Fruit fly (Drosophila melanogaster) whole organism, embryonic: ENCODE measurements around the gene CG13634.

Source experiments
- Aef1 ChIP-seq: fragments of 200-800 bp; sonication (Bioruptor generic); IDR thresholded peaks from 3 replicates; pipeline ENCODE4 v1.3.6; 2022; ENCODE audit warnings: missing biosample characterization, missing genetic modification characterization
- Antp ChIP-seq: fragments of 200-800 bp; sonication (Bioruptor generic); optimal IDR thresholded peaks from 3 replicates; lab custom pipeline; 2016; ENCODE audit warnings: missing biosample characterization, missing genetic modification characterization
- Atf3 ChIP-seq: fragments of 200-800 bp; sonication (Bioruptor generic); optimal IDR thresholded peaks from 3 replicates; lab custom pipeline; 2016; ENCODE audit warnings: missing biosample characterization, missing genetic modification characterization
- Bteb2 ChIP-seq: fragments of 200-800 bp; sonication (Bioruptor generic); optimal IDR thresholded peaks from 2 replicates; lab custom pipeline; 2016; ENCODE audit warnings: missing biosample characterization, missing genetic modification characterization
- CG10267 ChIP-seq: fragments of 200-800 bp; sonication (Bioruptor generic); optimal IDR thresholded peaks from 2 replicates; lab custom pipeline; 2018; ENCODE audit warnings: missing biosample characterization, mild to moderate bottlenecking, missing genetic modification characterization, moderate library complexity
- CG10366 ChIP-seq: fragments of 200-800 bp; sonication (Bioruptor generic); IDR thresholded peaks from 2 replicates; pipeline ENCODE4 v1.3.6; 2022; ENCODE audit warnings: missing biosample characterization, missing genetic modification characterization
- CG11093 ChIP-seq: fragments of 200-800 bp; sonication (Bioruptor generic); IDR thresholded peaks from 3 replicates; pipeline ENCODE4 v1.3.6; 2022; ENCODE audit warnings: missing biosample characterization, missing genetic modification characterization
- CG14014 ChIP-seq: fragments of 200-800 bp; sonication (Bioruptor generic); IDR thresholded peaks from 2 replicates; pipeline ENCODE4 v1.3.6; 2022; ENCODE audit warnings: missing biosample characterization, missing genetic modification characterization
- CG1603 ChIP-seq: fragments of 200-800 bp; sonication (Bioruptor generic); optimal IDR thresholded peaks from 2 replicates; lab custom pipeline; 2019; ENCODE audit warnings: missing biosample characterization, mild to moderate bottlenecking, missing genetic modification characterization, moderate library complexity
- CG2875 ChIP-seq: fragments of 200-800 bp; sonication (Bioruptor generic); optimal IDR thresholded peaks from 2 replicates; lab custom pipeline; 2017; ENCODE audit warnings: missing biosample characterization, mild to moderate bottlenecking, missing genetic modification characterization, missing genetic modification reagents
- CG33557 ChIP-seq: fragments of 200-800 bp; sonication (Bioruptor generic); optimal IDR thresholded peaks from 2 replicates; lab custom pipeline; 2019; ENCODE audit warnings: missing biosample characterization, mild to moderate bottlenecking, missing genetic modification characterization, moderate library complexity
- CG3847 ChIP-seq: fragments of 200-800 bp; sonication (Bioruptor generic); IDR thresholded peaks from 2 replicates; pipeline ENCODE4 v1.3.6; 2022; ENCODE audit warnings: missing biosample characterization, missing genetic modification characterization
- CG3995 ChIP-seq: fragments of 200-800 bp; sonication (Bioruptor generic); optimal IDR thresholded peaks from 3 replicates; lab custom pipeline; 2016; ENCODE audit warnings: missing biosample characterization, missing genetic modification characterization
- CG4730 ChIP-seq: fragments of 200-800 bp; sonication (Bioruptor generic); IDR thresholded peaks from 2 replicates; pipeline ENCODE4 v1.3.6; 2022; ENCODE audit warnings: missing biosample characterization, missing genetic modification characterization
- CG6813 ChIP-seq: fragments of 200-800 bp; sonication (Bioruptor generic); optimal IDR thresholded peaks from 2 replicates; lab custom pipeline; 2017; ENCODE audit warnings: missing biosample characterization, missing genetic modification characterization, mild to moderate bottlenecking, moderate library complexity, missing genetic modification reagents
- CG6854 ChIP-seq: fragments of 200-800 bp; sonication (Bioruptor generic); optimal IDR thresholded peaks from 3 replicates; lab custom pipeline; 2017; ENCODE audit warnings: missing biosample characterization, mild to moderate bottlenecking, missing genetic modification characterization
- CG7786 ChIP-seq: fragments of 200-800 bp; sonication (Bioruptor generic); optimal IDR thresholded peaks from 2 replicates; lab custom pipeline; 2016; ENCODE audit warnings: missing biosample characterization, missing genetic modification characterization
- CG7839 ChIP-seq: fragments of 200-800 bp; sonication (Bioruptor generic); optimal IDR thresholded peaks from 3 replicates; lab custom pipeline; 2018; ENCODE audit warnings: missing biosample characterization, mild to moderate bottlenecking, missing genetic modification characterization, moderate library complexity
- CG8388 ChIP-seq: fragments of 200-800 bp; sonication (Bioruptor generic); optimal IDR thresholded peaks from 2 replicates; lab custom pipeline; 2019; ENCODE audit warnings: missing biosample characterization, mild to moderate bottlenecking, missing genetic modification characterization, moderate library complexity
- CTCF ChIP-seq: fragments of 200-800 bp; sonication (Bioruptor generic); optimal IDR thresholded peaks from 2 replicates; lab custom pipeline; 2017; ENCODE audit warnings: missing biosample characterization, mild to moderate bottlenecking, missing genetic modification characterization, moderate library complexity
- D19A ChIP-seq: fragments of 200-800 bp; optimal IDR thresholded peaks from 3 replicates; lab custom pipeline; 2019; ENCODE audit warnings: missing biosample characterization, mild to moderate bottlenecking, missing genetic modification characterization, moderate library complexity
- GATAe ChIP-seq: fragments of 200-800 bp; sonication (Bioruptor generic); conservative IDR thresholded peaks from 2 replicates; pipeline ENCODE4 v1.3.6; 2022; ENCODE audit warnings: missing biosample characterization, missing genetic modification characterization
- Gug ChIP-seq: fragments of 200-800 bp; sonication (Bioruptor generic); IDR thresholded peaks from 4 replicates; pipeline ENCODE4 v1.3.6; 2022; ENCODE audit warnings: missing biosample characterization, missing genetic modification characterization
- HLH3B ChIP-seq: fragments of 200-800 bp; sonication (Bioruptor generic); IDR thresholded peaks from 2 replicates; pipeline ENCODE4 v1.3.6; 2022; ENCODE audit warnings: missing biosample characterization, missing genetic modification characterization
- HLHmδ ChIP-seq: fragments of 200-800 bp; sonication (Bioruptor generic); optimal IDR thresholded peaks from 2 replicates; lab custom pipeline; 2018; ENCODE audit warnings: missing biosample characterization, mild to moderate bottlenecking, missing genetic modification characterization, moderate library complexity
- Hr39 ChIP-seq: fragments of >200 bp; optimal IDR thresholded peaks from 2 replicates; lab custom pipeline; 2017
- Myb ChIP-seq: fragments of 200-800 bp; sonication (Bioruptor generic); optimal IDR thresholded peaks from 2 replicates; lab custom pipeline; 2016; ENCODE audit warnings: missing biosample characterization, missing genetic modification characterization
- Stat92E ChIP-seq, 3 experiments: fragments of >200 bp in 2 of 3; fragments of 200-800 bp in 1 of 3; sonication (Bioruptor generic) in 1 of 3; optimal IDR thresholded peaks; 2 replicates each; lab custom pipeline; 2017 to 2019; ENCODE audit warnings: missing biosample characterization in 3 of 3, missing genetic modification characterization in 3 of 3, mild to moderate bottlenecking in 1 of 3, moderate library complexity in 1 of 3
- Xrp1 ChIP-seq: fragments of 200-800 bp; sonication (Bioruptor generic); IDR thresholded peaks from 2 replicates; pipeline ENCODE4 v1.3.6; 2022; ENCODE audit warnings: missing biosample characterization, missing genetic modification characterization
- YL-1 ChIP-seq: fragments of 200-800 bp; sonication (Bioruptor generic); optimal IDR thresholded peaks from 3 replicates; lab custom pipeline; 2017; ENCODE audit warnings: missing biosample characterization, mild to moderate bottlenecking, missing genetic modification characterization
- az2 ChIP-seq: fragments of 200-800 bp; sonication (Bioruptor generic); optimal IDR thresholded peaks from 3 replicates; lab custom pipeline; 2016; ENCODE audit warnings: missing biosample characterization, missing genetic modification characterization
- chm ChIP-seq: fragments of 200-800 bp; sonication (Bioruptor generic); IDR thresholded peaks from 2 replicates; pipeline ENCODE4 v1.3.6; 2022; ENCODE audit warnings: missing biosample characterization, missing genetic modification characterization
- eyg ChIP-seq: fragments of 200-800 bp; sonication (Bioruptor generic); optimal IDR thresholded peaks from 3 replicates; lab custom pipeline; 2016; ENCODE audit warnings: missing biosample characterization, missing genetic modification characterization
- gfzf ChIP-seq: fragments of 200-800 bp; sonication (Bioruptor generic); optimal IDR thresholded peaks from 2 replicates; lab custom pipeline; 2016; ENCODE audit warnings: missing biosample characterization, mild to moderate bottlenecking, missing genetic modification characterization, moderate library complexity
- gsb-n ChIP-seq: fragments of 200-800 bp; sonication (Bioruptor generic); optimal IDR thresholded peaks from 3 replicates; lab custom pipeline; 2018; ENCODE audit warnings: missing biosample characterization, mild to moderate bottlenecking, missing genetic modification characterization
- kah ChIP-seq: fragments of 200-800 bp; sonication (Bioruptor generic); optimal IDR thresholded peaks from 2 replicates; lab custom pipeline; 2018; ENCODE audit warnings: missing biosample characterization, mild to moderate bottlenecking, missing genetic modification characterization
- nerfin-2 ChIP-seq: fragments of 200-800 bp; sonication (Bioruptor generic); IDR thresholded peaks from 2 replicates; pipeline ENCODE4 v1.3.6; 2022; ENCODE audit warnings: missing biosample characterization, missing genetic modification characterization; ENCODE audit not compliant: partially characterized antibody
- otp ChIP-seq: fragments of 200-800 bp; sonication (Bioruptor generic); IDR thresholded peaks from 3 replicates; pipeline ENCODE4, ENCODE4 v1.3.6; 2022; ENCODE audit warnings: missing biosample characterization, missing genetic modification characterization
- phol ChIP-seq: fragments of 200-800 bp; sonication (Bioruptor generic); optimal IDR thresholded peaks from 3 replicates; lab custom pipeline; 2018; ENCODE audit warnings: missing biosample characterization, mild to moderate bottlenecking, missing genetic modification characterization, moderate library complexity
- psq ChIP-seq: fragments of 200-800 bp; sonication (Bioruptor generic); optimal IDR thresholded peaks from 2 replicates; lab custom pipeline; 2017; ENCODE audit warnings: missing biosample characterization, missing genetic modification characterization
- salm ChIP-seq: fragments of 200-800 bp; sonication (Bioruptor generic); optimal IDR thresholded peaks from 2 replicates; lab custom pipeline; 2018; ENCODE audit warnings: missing biosample characterization, mild to moderate bottlenecking, missing genetic modification characterization
- sc ChIP-seq, 3 experiments: fragments of >200 bp in 2 of 3; fragments of 200-800 bp in 1 of 3; sonication (Bioruptor generic) in 1 of 3; optimal IDR thresholded peaks; 2 replicates in 2 of 3; 3 replicates in 1 of 3; lab custom pipeline; 2017; ENCODE audit warnings: mild to moderate bottlenecking in 1 of 3, missing biosample characterization in 1 of 3, missing genetic modification characterization in 1 of 3, missing genetic modification reagents in 1 of 3
- sens ChIP-seq: fragments of 200-800 bp; sonication (Bioruptor generic); peaks from one replicate; lab custom pipeline; 2016; ENCODE audit warnings: missing biosample characterization, missing genetic modification characterization
- slou ChIP-seq: fragments of 200-800 bp; sonication (Bioruptor generic); optimal IDR thresholded peaks from 3 replicates; lab custom pipeline; 2016; ENCODE audit warnings: missing biosample characterization, missing genetic modification characterization
- sna ChIP-seq: fragments of 200-800 bp; sonication (Bioruptor generic); IDR thresholded peaks from 2 replicates; pipeline ENCODE4 v1.3.6; 2022; ENCODE audit warnings: missing biosample characterization, missing genetic modification characterization; ENCODE audit not compliant: partially characterized antibody
- stwl ChIP-seq: fragments of 200-800 bp; sonication (Bioruptor generic); optimal IDR thresholded peaks from 3 replicates; lab custom pipeline; 2018; ENCODE audit warnings: missing biosample characterization, mild to moderate bottlenecking, missing genetic modification characterization, moderate library complexity
- unc-4 ChIP-seq: fragments of 200-800 bp; sonication (Bioruptor generic); IDR thresholded peaks from 2 replicates; pipeline ENCODE4 v1.3.6; 2022; ENCODE audit warnings: missing biosample characterization, missing genetic modification characterization; ENCODE audit not compliant: partially characterized antibody
- vvl ChIP-seq: fragments of 200-800 bp; sonication (Bioruptor generic); IDR thresholded peaks from 2 replicates; pipeline ENCODE4 v1.3.6; 2022; ENCODE audit warnings: missing biosample characterization, missing genetic modification characterization

The CG13634 gene

dm6 chr3R:24768538-24769401 is 21.2 kb downstream of the CG13634 start, which contains the start of gene CG13631 (continued):
- peak; percentile 96 for TF ChIP-seq Atf3 (GFP tag; lab: Kevin White, UChicago)
- TF ChIP-seq slou (GFP tag; lab: Kevin White, UChicago), result peak; percentile 74
- TF ChIP-seq CG6813, result peak; percentile 83
- peak; percentile 79 for TF ChIP-seq CG33557 (GFP tag; lab: Kevin White, UChicago)
- TF ChIP-seq CG7839 (tag; lab: Kevin White, UChicago), result peak; percentile 95
- peak; percentile 21 for TF ChIP-seq CG3995
- no peak for TF ChIP-seq GATAe (GFP tag; lab: Robert Waterston, UW)
- TF ChIP-seq CG4730 (GFP tag; lab: Robert Waterston, UW), result peak; percentile 87
- peak; percentile 88 for TF ChIP-seq CG7786 (GFP tag; lab: Kevin White, UChicago)
- TF ChIP-seq CG10267, result peak; percentile 90
- peak; percentile 73 for TF ChIP-seq Myb
- peak; percentile 88; the same call in 3 of the 4 replicates for TF ChIP-seq Gug (GFP tag; lab: Robert Waterston, UW)
- peak; percentile 97 for TF ChIP-seq CG2875 (GFP tag; lab: Kevin White, UChicago)
- TF ChIP-seq chm (GFP tag; lab: Robert Waterston, UW), result peak; percentile 68; the same call in 1 of the 2 replicates
- peak; percentile 93 for TF ChIP-seq vvl (GFP tag; lab: Robert Waterston, UW)
- peak; percentile 97 for TF ChIP-seq az2 (GFP tag; lab: Kevin White, UChicago)
- peak; percentile 62 for TF ChIP-seq CTCF (GFP tag; lab: Kevin White, UChicago)
- peak; percentile 86 for TF ChIP-seq kah (GFP tag; lab: Kevin White, UChicago)
- peak; percentile 62 for TF ChIP-seq psq (GFP tag; lab: Kevin White, UChicago)
- TF ChIP-seq HLH3B (GFP tag; lab: Robert Waterston, UW), result peak; percentile 95
- TF ChIP-seq D19A (tag; lab: Kevin White, UChicago), result peak; percentile 92
- peak; percentile 100 for TF ChIP-seq sens (GFP tag; lab: Kevin White, UChicago)
- no peak for TF ChIP-seq Hr39 (lab: Kevin White, UChicago)
- peak; percentile 81 for TF ChIP-seq CG1603 (tag; lab: Kevin White, UChicago)
- no peak for TF ChIP-seq sc (optimal IDR thresholded peaks at IDR 0.05; lab: Kevin White, UChicago)
- peak; percentile 97 for TF ChIP-seq sc (GFP tag; optimal IDR thresholded peaks at IDR 0.05; lab: Kevin White, UChicago)
- no peak for TF ChIP-seq sna
- TF ChIP-seq unc-4 (GFP tag; lab: Robert Waterston, UW), result no peak
- TF ChIP-seq Bteb2, result peak; percentile 85
- no peak for TF ChIP-seq nerfin-2 (GFP tag; lab: Robert Waterston, UW)
- peak; percentile 78 for TF ChIP-seq Aef1 (GFP tag; lab: Robert Waterston, UW)
- peak; percentile 90; the same call in 2 of the 3 replicates for TF ChIP-seq CG11093
- peak; percentile 98 for TF ChIP-seq phol
- peak in 1 of 3 experiments; percentile 94 for TF ChIP-seq Stat92E (GFP tag; optimal IDR thresholded peaks at IDR 0.05; lab: Kevin White, UChicago)
- peak; percentile 96 for TF ChIP-seq Xrp1 (GFP tag; lab: Robert Waterston, UW)
- peak; percentile 90 for TF ChIP-seq salm (tag; lab: Kevin White, UChicago)
- TF ChIP-seq CG10366 (GFP tag; lab: Robert Waterston, UW), result peak; percentile 92

dm6 chr3R:24767667-24768340 is 22.1 kb downstream of the CG13634 start:
- no peak for TF ChIP-seq stwl (tag; lab: Kevin White, UChicago)
- TF ChIP-seq CG3995, result peak; percentile 65
- no peak for TF ChIP-seq eyg (GFP tag; lab: Kevin White, UChicago)
- TF ChIP-seq gfzf (GFP tag; lab: Kevin White, UChicago), result no peak
- no peak for TF ChIP-seq Antp
- no peak for TF ChIP-seq CG14014
- no peak for TF ChIP-seq CG7786 (GFP tag; lab: Kevin White, UChicago)
- TF ChIP-seq sna, result no peak
- TF ChIP-seq YL-1, result no peak
- TF ChIP-seq CG33557 (GFP tag; lab: Kevin White, UChicago), result peak; percentile 96
- no peak for TF ChIP-seq CG3847 (GFP tag; lab: Robert Waterston, UW)
- peak; percentile 21 for TF ChIP-seq CG8388 (GFP tag; lab: Kevin White, UChicago)
- peak; percentile 47 for TF ChIP-seq gsb-n (tag; lab: Kevin White, UChicago)
- no peak for TF ChIP-seq CG6854
- TF ChIP-seq HLHmδ (GFP tag; lab: Kevin White, UChicago), result peak; percentile 83
- no peak for TF ChIP-seq otp
